Worm (Caenorhabditis elegans) whole organism, L4/young adult: ENCODE measurements around the gene pqn-15.
"Not testable (repeated sequence)": the region's sequence is repeated elsewhere in the genome, so short reads cannot be mapped to it uniquely, and the experiment has no call there.

Experiments used
- dao-5 ChIP-seq: sonication (generic microtip); optimal IDR thresholded peaks from 2 replicates; lab custom pipeline; 2016; ENCODE audit warnings: missing genotype, missing genetic modification characterization, moderate library complexity, missing compliant biosample characterization
- him-1 ChIP-seq: sonication (generic microtip); optimal IDR thresholded peaks from 2 replicates; lab custom pipeline; 2016; ENCODE audit warnings: missing genotype, missing genetic modification reagents, missing genetic modification characterization, missing compliant biosample characterization

DNA sequence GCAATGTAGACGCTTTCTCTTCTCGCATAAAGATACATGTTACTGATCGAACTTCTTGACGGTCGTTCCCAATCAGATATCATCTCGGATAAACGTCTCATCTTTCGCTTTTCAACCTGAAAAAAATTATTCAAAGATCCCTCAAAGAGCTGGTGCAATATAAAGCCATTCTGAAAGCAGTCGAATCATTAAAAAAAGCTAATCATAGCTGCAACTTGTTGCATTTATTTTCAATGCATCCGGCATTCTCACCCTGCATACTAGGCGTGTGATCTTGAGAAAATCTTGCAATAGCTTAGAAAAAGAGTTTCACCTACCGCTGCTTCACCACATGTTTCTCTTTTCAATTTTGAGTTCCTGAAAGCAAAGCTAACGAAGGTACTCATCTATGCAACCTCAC is 25.5 kb upstream of the pqn-15 start, which contains the start of gene C24A8.6:
- not testable (repeated sequence) for TF ChIP-seq him-1, dao-5 (tag; lab: Kevin White, UChicago)
